Worm (Caenorhabditis elegans) whole organism, L3 larva: ENCODE data around the gene ZK673.1.
A peak's percentile ranks its signal among the peaks of the same experiment; 100 is the strongest.
"Not testable (repeated sequence)": the region's sequence is repeated elsewhere in the genome, so short reads cannot be mapped to it uniquely, and the experiment has no call there.

Experiments
- R02D3.7 ChIP-seq: fragments of 150-350 bp; optimal IDR thresholded peaks from 2 replicates; lab custom pipeline; 2014; ENCODE audit warnings: missing biosample characterization, missing genetic modification characterization
- ZK546.5 ChIP-seq: sonication (generic microtip); optimal IDR thresholded peaks from 2 replicates; lab custom pipeline; 2017; ENCODE audit warnings: missing biosample characterization, missing genetic modification characterization
- aly-2 ChIP-seq: fragments of 150-350 bp; optimal IDR thresholded peaks from 2 replicates; lab custom pipeline; 2014; ENCODE audit warnings: missing biosample characterization, missing genetic modification characterization
- ama-1 ChIP-seq: fragments of 150-350 bp; optimal IDR thresholded peaks from 2 replicates; lab custom pipeline; 2018
- ceh-16 ChIP-seq: sonication (generic microtip); optimal IDR thresholded peaks from 2 replicates; lab custom pipeline; 2017; ENCODE audit warnings: missing biosample characterization, missing genetic modification characterization
- ceh-28 ChIP-seq: fragments of 150-350 bp; optimal IDR thresholded peaks from 2 replicates; lab custom pipeline; 2014; ENCODE audit warnings: missing biosample characterization, missing genetic modification reagents, missing genetic modification characterization
- ceh-82 ChIP-seq: fragments of 150-350 bp; optimal IDR thresholded peaks from 2 replicates; lab custom pipeline; 2014; ENCODE audit warnings: missing biosample characterization, missing genetic modification characterization
- ceh-9 ChIP-seq: sonication (generic microtip); optimal IDR thresholded peaks from 2 replicates; lab custom pipeline; 2018; ENCODE audit warnings: missing biosample characterization, missing genetic modification characterization
- daf-12 ChIP-seq: fragments of 150-350 bp; optimal IDR thresholded peaks from 2 replicates; lab custom pipeline; 2014; ENCODE audit warnings: missing biosample characterization, missing genetic modification reagents, missing genetic modification characterization
- egl-5 ChIP-seq: fragments of 150-350 bp; optimal IDR thresholded peaks from 2 replicates; lab custom pipeline; 2017; ENCODE audit warnings: missing biosample characterization, missing genetic modification reagents, missing genetic modification characterization, inconsistent platforms
- elt-1 ChIP-seq: fragments of 150-350 bp; optimal IDR thresholded peaks from 2 replicates; lab custom pipeline; 2014; ENCODE audit warnings: missing biosample characterization, missing genetic modification characterization
- elt-2 ChIP-seq: sonication (generic microtip); optimal IDR thresholded peaks from 2 replicates; lab custom pipeline; 2016; ENCODE audit warnings: missing genetic modification reagents, mild to moderate bottlenecking, missing genetic modification characterization, missing compliant biosample characterization
- fkh-10 ChIP-seq: sonication (generic microtip); optimal IDR thresholded peaks from 2 replicates; lab custom pipeline; 2017; ENCODE audit warnings: missing biosample characterization, missing genetic modification reagents, missing genetic modification characterization
- fkh-2 ChIP-seq: fragments of 150-350 bp; optimal IDR thresholded peaks from 2 replicates; lab custom pipeline; 2014; ENCODE audit warnings: missing biosample characterization, missing genetic modification reagents, missing genetic modification characterization
- fos-1 ChIP-seq: fragments of 150-350 bp; optimal IDR thresholded peaks from 2 replicates; lab custom pipeline; 2014; ENCODE audit warnings: missing biosample characterization, missing genetic modification characterization
- jun-1 ChIP-seq: fragments of 150-350 bp; optimal IDR thresholded peaks from 2 replicates; lab custom pipeline; 2014; ENCODE audit warnings: missing biosample characterization, missing genetic modification reagents, missing genetic modification characterization
- lin-15B ChIP-seq: fragments of 150-350 bp; optimal IDR thresholded peaks from 2 replicates; lab custom pipeline; 2014; ENCODE audit warnings: missing biosample characterization, missing genetic modification characterization
- lsy-12 ChIP-seq: sonication (generic microtip); optimal IDR thresholded peaks from 2 replicates; lab custom pipeline; 2016; ENCODE audit warnings: mild to moderate bottlenecking, missing genetic modification characterization, missing compliant biosample characterization
- mdl-1 ChIP-seq: fragments of 150-350 bp; optimal IDR thresholded peaks from 2 replicates; lab custom pipeline; 2014; ENCODE audit warnings: missing biosample characterization, missing genetic modification characterization
- nfya-1 ChIP-seq: sonication (generic microtip); optimal IDR thresholded peaks from 2 replicates; lab custom pipeline; 2017; ENCODE audit warnings: missing genetic modification characterization, mild to moderate bottlenecking, missing compliant biosample characterization, antibody characterized with exemption, moderate library complexity; ENCODE audit not compliant: insufficient read depth
- nhr-11 ChIP-seq: fragments of 150-350 bp; optimal IDR thresholded peaks from 2 replicates; lab custom pipeline; 2014; ENCODE audit warnings: missing biosample characterization, missing genetic modification characterization
- nhr-23 ChIP-seq: fragments of 150-350 bp; optimal IDR thresholded peaks from 2 replicates; lab custom pipeline; 2014; ENCODE audit warnings: missing biosample characterization, missing genetic modification reagents, missing genetic modification characterization
- nhr-28 ChIP-seq: fragments of 150-350 bp; optimal IDR thresholded peaks from 2 replicates; lab custom pipeline; 2014; ENCODE audit warnings: missing biosample characterization, missing genetic modification characterization
- nhr-43 ChIP-seq: sonication (generic microtip); optimal IDR thresholded peaks from 2 replicates; lab custom pipeline; 2016; ENCODE audit warnings: mild to moderate bottlenecking, missing genetic modification characterization, missing compliant biosample characterization; ENCODE audit not compliant: poor library complexity, severe bottlenecking
- nhr-67 ChIP-seq: fragments of 150-350 bp; optimal IDR thresholded peaks from 2 replicates; lab custom pipeline; 2014; ENCODE audit warnings: missing biosample characterization, missing genetic modification characterization
- nhr-76 ChIP-seq: fragments of 150-350 bp; sonication (generic microtip); optimal IDR thresholded peaks from 5 replicates; lab custom pipeline; 2014; ENCODE audit warnings: missing biosample characterization, missing genetic modification characterization
- pha-4 ChIP-seq: fragments of 150-350 bp; optimal IDR thresholded peaks from 2 replicates; lab custom pipeline; 2014; ENCODE audit warnings: missing biosample characterization, missing genetic modification reagents, missing genetic modification characterization
- pqm-1 ChIP-seq: fragments of 150-350 bp; optimal IDR thresholded peaks from 2 replicates; lab custom pipeline; 2017; ENCODE audit warnings: missing biosample characterization, missing genetic modification characterization, inconsistent platforms
- sea-2 ChIP-seq: fragments of 150-350 bp; sonication (generic microtip); optimal IDR thresholded peaks from 4 replicates; lab custom pipeline; 2014; ENCODE audit warnings: missing biosample characterization, missing genetic modification reagents, missing genetic modification characterization
- snpc-4 ChIP-seq: fragments of 150-350 bp; optimal IDR thresholded peaks from 2 replicates; lab custom pipeline; 2014; ENCODE audit warnings: missing biosample characterization, missing genetic modification characterization
- tbx-2 ChIP-seq: sonication (generic microtip); optimal IDR thresholded peaks from 2 replicates; lab custom pipeline; 2016; ENCODE audit warnings: mild to moderate bottlenecking, missing genetic modification characterization, missing compliant biosample characterization
- zag-1 ChIP-seq: fragments of 150-350 bp; optimal IDR thresholded peaks from 2 replicates; lab custom pipeline; 2014; ENCODE audit warnings: missing biosample characterization, missing genetic modification characterization
- ztf-11 ChIP-seq: fragments of 150-350 bp; optimal IDR thresholded peaks from 2 replicates; lab custom pipeline; 2014; ENCODE audit warnings: missing biosample characterization, missing genetic modification characterization
- ztf-4 ChIP-seq: fragments of 150-350 bp; optimal IDR thresholded peaks from 2 replicates; lab custom pipeline; 2014; ENCODE audit warnings: missing biosample characterization, missing genetic modification characterization

The ZK673.1 gene

ce11 chrII:10483860-10484259, 40.9 kb downstream of the ZK673.1 start:
- TF ChIP-seq R02D3.7 (tag; lab: Kevin White, UChicago): no peak

- peak; percentile 87 for TF ChIP-seq pqm-1 (tag; lab: Kevin White, UChicago)
- no peak for TF ChIP-seq sea-2 (GFP tag; lab: Kevin White, UChicago)
- peak; percentile 84 for TF ChIP-seq elt-2 (tag; lab: Kevin White, UChicago)
- no peak for TF ChIP-seq mdl-1 (tag; lab: Kevin White, UChicago)
- no peak for TF ChIP-seq egl-5 (tag; lab: Kevin White, UChicago)
- peak; percentile 70 for TF ChIP-seq jun-1 (tag; lab: Kevin White, UChicago)
- no peak for TF ChIP-seq snpc-4 (tag; lab: Kevin White, UChicago)
- TF ChIP-seq pha-4 (tag; lab: Kevin White, UChicago): no peak
- TF ChIP-seq nhr-11 (tag; lab: Kevin White, UChicago): no peak
- no peak for TF ChIP-seq nfya-1
- no peak for TF ChIP-seq ztf-11 (tag; lab: Kevin White, UChicago)
- no peak for TF ChIP-seq aly-2 (tag; lab: Kevin White, UChicago)
- TF ChIP-seq nhr-43 (tag; lab: Kevin White, UChicago): no peak
- no peak for TF ChIP-seq fos-1 (tag; lab: Kevin White, UChicago)
- TF ChIP-seq nhr-67 (tag; lab: Kevin White, UChicago): no peak
- TF ChIP-seq, all 47 proteins: peak for 3
These were observed 42.7 kb downstream of the ZK673.1 start for ce11 chrII:10485640-10486039.

ce11 chrII:10486738-10487137, 43.8 kb downstream of the ZK673.1 start, which contains the start of gene ZK666.15:
Gene ZK666.15, plus strand, starts transcription at chrII:10487038.
- TF ChIP-seq nhr-23 (tag; lab: Kevin White, UChicago) (no peak), zag-1 (tag; lab: Kevin White, UChicago) (no peak), lin-15B (tag; lab: Kevin White, UChicago) (no peak), fkh-10 (GFP tag; lab: Kevin White, UChicago) (no peak), aly-2 (tag; lab: Kevin White, UChicago) (no peak), ZK546.5 (no peak), ceh-28 (tag; lab: Kevin White, UChicago) (no peak), tbx-2 (tag; lab: Kevin White, UChicago) (no peak), nhr-28 (tag; lab: Kevin White, UChicago) (no peak), R02D3.7 (tag; lab: Kevin White, UChicago) (no peak), ztf-4 (tag; lab: Kevin White, UChicago) (no peak)
- TF ChIP-seq, all 47 proteins: peak for 0

- TF ChIP-seq elt-1 (no peak), pha-4 (tag; lab: Kevin White, UChicago) (no peak), sea-2 (GFP tag; lab: Kevin White, UChicago) (no peak), lsy-12 (tag; lab: Kevin White, UChicago) (no peak), nhr-11 (tag; lab: Kevin White, UChicago) (no peak), snpc-4 (tag; lab: Kevin White, UChicago) (no peak), ama-1 (lab: Kevin White, UChicago) (no peak), ztf-4 (tag; lab: Kevin White, UChicago) (no peak)
These were observed 47.4 kb downstream of the ZK673.1 start, which contains the start of gene clec-61 for ce11 chrII:10490329-10490728. Gene clec-61, minus strand, starts transcription at chrII:10490537.

- TF ChIP-seq nhr-23 (tag; lab: Kevin White, UChicago); ceh-82; snpc-4 (tag; lab: Kevin White, UChicago): not testable (repeated sequence)
These were observed 50.1 kb downstream of the ZK673.1 start, which contains the start of gene ZK666.8 for ce11 chrII:10493034-10493433. Gene ZK666.8, minus strand, starts transcription at chrII:10493134.

ce11 chrII:10494467-10494866, 51.5 kb downstream of the ZK673.1 start, which contains the start of gene ZK666.14:
Gene ZK666.14, plus strand, starts transcription at chrII:10494767.
- no peak for TF ChIP-seq zag-1 (tag; lab: Kevin White, UChicago)
- TF ChIP-seq nhr-76: no peak
- no peak for TF ChIP-seq ceh-28 (tag; lab: Kevin White, UChicago)
- TF ChIP-seq fkh-2: no peak
- TF ChIP-seq jun-1 (tag; lab: Kevin White, UChicago): no peak
- TF ChIP-seq ceh-9 (tag; lab: Kevin White, UChicago): no peak
- no peak for TF ChIP-seq daf-12 (tag; lab: Kevin White, UChicago)
- no peak for TF ChIP-seq nhr-23 (tag; lab: Kevin White, UChicago)
- TF ChIP-seq nhr-67 (tag; lab: Kevin White, UChicago): no peak
- no peak for TF ChIP-seq R02D3.7 (tag; lab: Kevin White, UChicago)
- no peak for TF ChIP-seq mdl-1 (tag; lab: Kevin White, UChicago)
- TF ChIP-seq ztf-4 (tag; lab: Kevin White, UChicago): no peak
- no peak for TF ChIP-seq elt-1
- TF ChIP-seq nhr-43 (tag; lab: Kevin White, UChicago): no peak
- no peak for TF ChIP-seq ceh-16 (tag; lab: Kevin White, UChicago)
- TF ChIP-seq, all 47 proteins: peak for 0
